Worm (Caenorhabditis elegans) whole organism, early embryonic: ENCODE results near the gene B0035.15.

ENCODE experiments used
- aly-1 ChIP-seq: sonication (generic microtip); optimal IDR thresholded peaks from 2 replicates; lab custom pipeline; 2016; ENCODE audit warnings: missing genetic modification characterization, missing compliant biosample characterization
- ama-1 ChIP-seq: fragments of 150-350 bp; optimal IDR thresholded peaks from 2 replicates; lab custom pipeline; 2014
- ceh-13 ChIP-seq: fragments of 200-800 bp; sonication (Bioruptor generic); optimal IDR thresholded peaks from 2 replicates; lab custom pipeline; 2018; ENCODE audit warnings: mild to moderate bottlenecking, missing genetic modification characterization, missing compliant biosample characterization
- ceh-36 ChIP-seq: sonication (generic microtip); optimal IDR thresholded peaks from 2 replicates; lab custom pipeline; 2016; ENCODE audit warnings: missing genetic modification characterization, inconsistent platforms, missing compliant biosample characterization
- flt-1 ChIP-seq: fragments of 200-800 bp; sonication (Bioruptor generic); IDR thresholded peaks from 2 replicates; pipeline ENCODE4 v1.3.6; 2022; ENCODE audit warnings: missing genetic modification characterization, missing compliant biosample characterization
- hnd-1 ChIP-seq: sonication (generic microtip); optimal IDR thresholded peaks from 2 replicates; lab custom pipeline; 2016; ENCODE audit warnings: missing genetic modification characterization, missing compliant biosample characterization
- sea-1 ChIP-seq: fragments of 200-800 bp; sonication (Bioruptor generic); conservative IDR thresholded peaks from 2 replicates; pipeline ENCODE4 v1.3.6; 2022; ENCODE audit warnings: missing genetic modification characterization, missing compliant biosample characterization
- tbx-37 ChIP-seq: fragments of 200-800 bp; sonication (Bioruptor generic); conservative IDR thresholded peaks from 2 replicates; pipeline ENCODE4 v1.3.6; 2022; ENCODE audit warnings: missing genetic modification reagents, missing genetic modification characterization, missing compliant biosample characterization
- tra-4 ChIP-seq: sonication (generic microtip); optimal IDR thresholded peaks from 2 replicates; lab custom pipeline; 2017; ENCODE audit warnings: missing genetic modification characterization, missing compliant biosample characterization

DNA sequence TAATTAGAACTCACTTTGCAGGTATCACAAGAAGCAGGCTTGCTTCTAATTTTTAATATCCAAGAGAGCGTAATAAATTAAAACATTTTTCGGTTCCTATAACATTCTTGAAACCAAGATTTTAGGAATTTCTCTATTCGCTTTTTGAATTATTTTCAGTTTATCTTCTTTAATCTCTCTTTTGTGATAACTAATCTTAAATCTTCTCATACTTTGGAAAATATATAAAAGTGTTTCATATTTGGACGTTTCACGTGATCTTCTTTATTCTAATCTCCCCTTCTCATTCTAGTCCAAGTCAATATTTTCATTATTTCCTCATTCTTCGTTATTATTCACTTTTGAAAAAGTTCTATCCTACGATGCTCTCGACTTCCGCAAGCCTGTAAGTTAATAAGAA lies 36.5 kb downstream of the B0035.15 start, which contains the start of gene F54D1.1:
- no peak for TF ChIP-seq tbx-37
- no peak for TF ChIP-seq ceh-13 (GFP tag; lab: Kevin White, UChicago)
- TF ChIP-seq aly-1 (tag; lab: Kevin White, UChicago) = no peak
- no peak for TF ChIP-seq ceh-36 (tag; lab: Kevin White, UChicago)
- TF ChIP-seq ama-1 (lab: Kevin White, UChicago) = no peak
- TF ChIP-seq flt-1 (GFP tag; lab: Robert Waterston, UW) = no peak
- no peak for TF ChIP-seq hnd-1 (tag; lab: Kevin White, UChicago)
- TF ChIP-seq tra-4 (tag; lab: Kevin White, UChicago) = no peak
- TF ChIP-seq sea-1 (GFP tag; lab: Robert Waterston, UW) = no peak
